Fruit fly (Drosophila melanogaster) whole organism: ENCODE measurements around the gene Sps2.

ENCODE experiments used
- pan ChIP-seq: fragments of >200 bp; optimal IDR thresholded peaks from 2 replicates; lab custom pipeline; 2017
- psq ChIP-seq: fragments of >200 bp; optimal IDR thresholded peaks from 2 replicates; lab custom pipeline; 2017

dm6 chr2L:10386208-10386805 is 43.9 kb downstream of the Sps2 start, which contains the start of the genes Cdk1 and mRpS7:
- TF ChIP-seq psq (lab: Kevin White, UChicago) (no peak), pan (no peak)
